Worm (Caenorhabditis elegans) whole organism, young adult: ENCODE measurements around the gene F14D2.8.

Experiments used
- B0261.1 ChIP-seq: sonication (generic microtip); optimal IDR thresholded peaks from 2 replicates; lab custom pipeline; 2016; ENCODE audit warnings: mild to moderate bottlenecking, missing genetic modification characterization, moderate library complexity, missing compliant biosample characterization
- F23B12.7 ChIP-seq: sonication (generic microtip); optimal IDR thresholded peaks from 2 replicates; lab custom pipeline; 2017; ENCODE audit warnings: missing genetic modification characterization, mild to moderate bottlenecking, missing compliant biosample characterization, antibody characterized with exemption, moderate library complexity; ENCODE audit not compliant: insufficient read depth
- F57A8.1 ChIP-seq: fragments of 200-800 bp; sonication (Bioruptor generic); optimal IDR thresholded peaks from 2 replicates; lab custom pipeline; 2018; ENCODE audit warnings: mild to moderate bottlenecking, missing genetic modification characterization, moderate library complexity, missing compliant biosample characterization
- K11D2.4 ChIP-seq: fragments of 200-800 bp; sonication (Bioruptor generic); IDR thresholded peaks from 2 replicates; pipeline ENCODE4 v1.3.6; 2022; ENCODE audit warnings: missing genetic modification reagents, missing genetic modification characterization, missing compliant biosample characterization
- T26A5.8 ChIP-seq: sonication (generic microtip); optimal IDR thresholded peaks from 2 replicates; lab custom pipeline; 2016; ENCODE audit warnings: missing genetic modification characterization, missing compliant biosample characterization
- Y67H2A.10 ChIP-seq: fragments of 200-800 bp; sonication (Bioruptor generic); conservative IDR thresholded peaks from 2 replicates; pipeline ENCODE4 v1.3.6; 2022; ENCODE audit warnings: missing genetic modification reagents, missing genetic modification characterization, missing compliant biosample characterization
- aptf-2 ChIP-seq: fragments of 200-800 bp; sonication (Bioruptor generic); conservative IDR thresholded peaks from 2 replicates; pipeline ENCODE4 v1.3.6; 2022; ENCODE audit warnings: missing genetic modification reagents, missing genetic modification characterization, missing compliant biosample characterization
- aptf-3 ChIP-seq: fragments of 200-800 bp; sonication (Bioruptor generic); IDR thresholded peaks from 2 replicates; pipeline ENCODE4 v1.3.6; 2022; ENCODE audit warnings: missing genetic modification characterization, missing compliant biosample characterization
- ccch-3 ChIP-seq: fragments of 200-800 bp; sonication (Bioruptor generic); optimal IDR thresholded peaks from 2 replicates; lab custom pipeline; 2018; ENCODE audit warnings: mild to moderate bottlenecking, missing genetic modification characterization, missing compliant biosample characterization
- cebp-1 ChIP-seq, 2 experiments: fragments of 200-800 bp in 1 of 2; sonication (Bioruptor generic) in 1 of 2; sonication (generic microtip) in 1 of 2; IDR thresholded peaks in 1 of 2; optimal IDR thresholded peaks in 1 of 2; 2 replicates each; pipeline versions ENCODE4 v1.3.6 to Lab custom; 2017 to 2022; ENCODE audit warnings: missing compliant biosample characterization in 2 of 2, missing genetic modification characterization in 2 of 2, mild to moderate bottlenecking in 1 of 2, missing genetic modification reagents in 1 of 2, moderate library complexity in 1 of 2
- ceh-40 ChIP-seq: fragments of 200-800 bp; sonication (Bioruptor generic); IDR thresholded peaks from 2 replicates; pipeline ENCODE4 v1.3.6; 2022; ENCODE audit warnings: missing genetic modification characterization, missing compliant biosample characterization
- ceh-79 ChIP-seq: sonication (generic microtip); optimal IDR thresholded peaks from 2 replicates; lab custom pipeline; 2017; ENCODE audit warnings: mild to moderate bottlenecking, missing genetic modification characterization, missing compliant biosample characterization
- egrh-3 ChIP-seq: fragments of 200-800 bp; sonication (Bioruptor generic); IDR thresholded peaks from 2 replicates; pipeline ENCODE4 v1.3.6; 2022; ENCODE audit warnings: missing genetic modification reagents, missing genetic modification characterization, missing compliant biosample characterization
- fkh-3 ChIP-seq: sonication (generic microtip); optimal IDR thresholded peaks from 2 replicates; lab custom pipeline; 2016; ENCODE audit warnings: mild to moderate bottlenecking, missing genetic modification characterization, missing compliant biosample characterization
- him-1 ChIP-seq: sonication (generic microtip); optimal IDR thresholded peaks from 2 replicates; lab custom pipeline; 2016; ENCODE audit warnings: missing genotype, missing genetic modification reagents, missing genetic modification characterization, missing compliant biosample characterization
- hmg-1.2 ChIP-seq: fragments of 200-800 bp; sonication (Bioruptor generic); IDR thresholded peaks from 2 replicates; pipeline ENCODE4 v1.3.6; 2022; ENCODE audit warnings: missing genetic modification reagents, missing genetic modification characterization, missing compliant biosample characterization
- hrde-1 ChIP-seq: sonication (generic microtip); optimal IDR thresholded peaks from 2 replicates; lab custom pipeline; 2016; ENCODE audit warnings: missing genetic modification characterization, mild to moderate bottlenecking, missing compliant biosample characterization, moderate library complexity, missing genotype, missing genetic modification reagents, borderline replicate concordance
- let-526 ChIP-seq: fragments of 200-800 bp; sonication (Bioruptor generic); IDR thresholded peaks from 2 replicates; pipeline ENCODE4 v1.3.6; 2022; ENCODE audit warnings: missing genetic modification reagents, missing genetic modification characterization, missing compliant biosample characterization
- lin-26 ChIP-seq: fragments of 200-800 bp; sonication (Bioruptor generic); IDR thresholded peaks from 2 replicates; pipeline ENCODE4 v1.3.6; 2022; ENCODE audit warnings: missing genetic modification reagents, missing genetic modification characterization, missing compliant biosample characterization
- lir-1 ChIP-seq: fragments of 200-800 bp; sonication (Bioruptor generic); conservative IDR thresholded peaks from 2 replicates; pipeline ENCODE4 v1.3.6; 2022; ENCODE audit warnings: missing genetic modification reagents, missing genetic modification characterization, missing compliant biosample characterization
- lsl-1 ChIP-seq: fragments of 200-800 bp; sonication (Bioruptor generic); optimal IDR thresholded peaks from 2 replicates; lab custom pipeline; 2018; ENCODE audit warnings: mild to moderate bottlenecking, missing genetic modification characterization, moderate library complexity, missing compliant biosample characterization
- madf-3 ChIP-seq: fragments of 200-800 bp; sonication (Bioruptor generic); IDR thresholded peaks from 2 replicates; pipeline ENCODE4 v1.3.6; 2022; ENCODE audit warnings: missing genetic modification reagents, missing genetic modification characterization, missing compliant biosample characterization
- madf-8 ChIP-seq: fragments of 200-800 bp; sonication (Bioruptor generic); conservative IDR thresholded peaks from 2 replicates; pipeline ENCODE4 v1.3.6; 2022; ENCODE audit warnings: missing genetic modification reagents, missing genetic modification characterization, missing compliant biosample characterization
- nfyb-1 ChIP-seq: fragments of 200-800 bp; sonication (Bioruptor generic); IDR thresholded peaks from 2 replicates; pipeline ENCODE4 v1.3.6; 2022; ENCODE audit warnings: missing genetic modification reagents, missing genetic modification characterization, missing compliant biosample characterization
- nhr-179 ChIP-seq: sonication (generic microtip); optimal IDR thresholded peaks from 2 replicates; lab custom pipeline; 2016; ENCODE audit warnings: mild to moderate bottlenecking, missing genetic modification characterization, missing compliant biosample characterization
- nhr-27 ChIP-seq: fragments of 200-800 bp; sonication (Bioruptor generic); optimal IDR thresholded peaks from 2 replicates; lab custom pipeline; 2018; ENCODE audit warnings: mild to moderate bottlenecking, missing genetic modification characterization, moderate library complexity, missing compliant biosample characterization
- nhr-80 ChIP-seq: sonication (generic microtip); optimal IDR thresholded peaks from 2 replicates; lab custom pipeline; 2016; ENCODE audit warnings: missing genetic modification characterization, missing compliant biosample characterization
- pbrm-1 ChIP-seq: fragments of 200-800 bp; sonication (Bioruptor generic); IDR thresholded peaks from 2 replicates; pipeline ENCODE4 v1.3.6; 2022; ENCODE audit warnings: missing genetic modification reagents, missing genetic modification characterization, missing compliant biosample characterization
- rpc-1 ChIP-seq, 2 experiments: fragments of 150-350 bp in 1 of 2; sonication (generic microtip) in 1 of 2; optimal IDR thresholded peaks; 2 replicates each; lab custom pipeline; 2014 to 2018; ENCODE audit warnings: missing biosample characterization in 1 of 2, missing genetic modification characterization in 1 of 2, missing genetic modification reagents in 1 of 2, missing genotype in 1 of 2
- sdz-38 ChIP-seq: sonication (generic microtip); optimal IDR thresholded peaks from 2 replicates; lab custom pipeline; 2016; ENCODE audit warnings: missing genotype, missing genetic modification characterization, missing compliant biosample characterization
- sea-2 ChIP-seq: fragments of 200-800 bp; sonication (Bioruptor generic); IDR thresholded peaks from 2 replicates; pipeline ENCODE4 v1.3.6; 2022; ENCODE audit warnings: missing genetic modification characterization, missing compliant biosample characterization
- snpc-4 ChIP-seq, 5 experiments: fragments of 150-350 bp in 1 of 5; sonication (generic microtip) in 4 of 5; optimal IDR thresholded peaks; 2 replicates each; lab custom pipeline; 2014 to 2018; ENCODE audit warnings: missing genetic modification characterization in 5 of 5, missing biosample characterization in 3 of 5, antibody characterized with exemption in 2 of 5, mild to moderate bottlenecking in 2 of 5, missing compliant biosample characterization in 2 of 5, missing genotype in 2 of 5, moderate library complexity in 2 of 5, missing genetic modification reagents in 1 of 5
- tbp1 ChIP-seq: fragments of 200-800 bp; sonication (Bioruptor generic); optimal IDR thresholded peaks from 2 replicates; lab custom pipeline; 2018; ENCODE audit warnings: mild to moderate bottlenecking, missing genetic modification characterization, missing compliant biosample characterization
- tbx-9 ChIP-seq: sonication (generic microtip); optimal IDR thresholded peaks from 2 replicates; lab custom pipeline; 2016; ENCODE audit warnings: borderline replicate concordance, missing genetic modification characterization, inconsistent platforms, missing compliant biosample characterization
- ztf-3 ChIP-seq: fragments of 200-800 bp; sonication (Bioruptor generic); optimal IDR thresholded peaks from 2 replicates; lab custom pipeline; 2018; ENCODE audit warnings: mild to moderate bottlenecking, missing genetic modification characterization, missing compliant biosample characterization

Gene F14D2.8

DNA sequence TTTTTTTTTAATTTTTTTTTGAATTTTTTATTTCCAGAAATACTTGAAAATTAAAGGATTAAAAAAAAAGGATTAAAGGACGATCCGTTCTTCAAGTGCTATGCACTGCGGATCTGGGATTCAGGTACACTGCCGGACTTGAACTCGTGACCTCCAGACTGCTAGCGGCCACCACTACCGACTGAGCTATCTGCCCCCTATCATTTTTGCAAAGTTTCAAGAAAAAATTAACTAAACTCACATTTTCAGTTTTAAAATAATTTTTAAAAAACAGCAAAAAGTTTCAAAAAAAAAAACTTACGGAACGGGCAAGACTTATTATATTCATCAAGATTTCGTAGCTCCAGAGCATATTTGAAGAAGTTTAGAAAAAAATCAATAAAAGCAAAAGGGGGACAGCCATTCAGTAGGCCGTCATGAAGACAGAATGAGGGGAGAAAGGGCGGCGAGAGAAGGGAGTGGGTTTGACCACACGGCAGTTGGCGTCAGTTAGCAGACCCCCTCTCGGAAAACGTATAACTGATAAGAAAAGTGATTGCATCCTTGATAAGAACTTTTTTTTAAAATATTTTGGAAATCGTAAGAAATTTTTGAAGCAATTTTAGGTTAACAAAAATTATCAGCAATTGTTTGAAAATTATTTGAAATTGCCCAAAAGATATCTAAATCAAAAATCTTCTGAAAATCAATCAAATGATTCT, 38.6 kb downstream of the F14D2.8 start:
- no peak for TF ChIP-seq F57A8.1
- TF ChIP-seq tbp1 (GFP tag; lab: Kevin White, UChicago): peak; percentile 65
- TF ChIP-seq sdz-38: no peak
- TF ChIP-seq nhr-80 (tag; lab: Kevin White, UChicago): peak; percentile 41
- TF ChIP-seq aptf-2 (GFP tag; lab: Robert Waterston, UW): no peak
- peak; percentile 31 for TF ChIP-seq rpc-1 (optimal IDR thresholded peaks at IDR 0.05; lab: Kevin White, UChicago)
- TF ChIP-seq rpc-1 (tag; optimal IDR thresholded peaks at IDR 0.05; lab: Kevin White, UChicago): peak; percentile 73
- TF ChIP-seq aptf-3 (GFP tag; lab: Robert Waterston, UW): no peak
- TF ChIP-seq B0261.1 (tag; lab: Kevin White, UChicago): peak; percentile 19
- no peak for TF ChIP-seq fkh-3 (tag; lab: Kevin White, UChicago)
- no peak for TF ChIP-seq lir-1 (GFP tag; lab: Robert Waterston, UW)
- TF ChIP-seq him-1 (tag; lab: Kevin White, UChicago): peak; percentile 4
- TF ChIP-seq, all 124 proteins: peak for 5

DNA sequence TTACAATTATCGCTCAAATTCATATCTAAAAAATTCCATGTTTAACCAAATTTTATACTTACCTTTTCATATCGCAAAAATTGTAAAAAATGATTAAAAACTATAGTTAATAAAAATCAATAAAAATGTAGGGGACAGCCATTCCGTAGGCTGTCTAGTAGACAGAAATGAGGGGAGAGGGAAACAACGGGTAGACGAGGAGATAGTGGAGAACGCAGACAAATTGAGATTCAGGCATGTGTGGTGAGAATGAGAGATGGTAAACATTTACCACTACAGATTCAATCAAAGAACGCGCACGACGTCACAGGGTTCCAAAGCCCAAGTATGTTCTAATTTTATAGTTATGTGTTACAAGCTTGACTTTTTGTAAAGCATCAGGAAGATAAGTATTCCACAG, 46.1 kb downstream of the F14D2.8 start:
- 0 out of 2 replicates have a peak, but pooled peaks have one; percentile 33 for TF ChIP-seq nfyb-1 (GFP tag; lab: Robert Waterston, UW)
- peak; percentile 47 for TF ChIP-seq nhr-80 (tag; lab: Kevin White, UChicago)
- TF ChIP-seq F23B12.7 (tag; lab: Kevin White, UChicago): peak; percentile 53
- TF ChIP-seq cebp-1 (GFP tag; IDR thresholded peaks at IDR 0.05; lab: Robert Waterston, UW): no peak
- TF ChIP-seq cebp-1 (tag; optimal IDR thresholded peaks at IDR 0.05; lab: Kevin White, UChicago): peak; percentile 42
- TF ChIP-seq lsl-1: no peak
- no peak for TF ChIP-seq nhr-179 (tag; lab: Kevin White, UChicago)
- no peak for TF ChIP-seq snpc-4 (GFP tag; optimal IDR thresholded peaks at IDR 0.05; lab: Kevin White, UChicago)
- no peak for TF ChIP-seq snpc-4 (tag; optimal IDR thresholded peaks at IDR 0.05; lab: Kevin White, UChicago)
- TF ChIP-seq hmg-1.2 (GFP tag; lab: Robert Waterston, UW): 0 out of 2 replicates have a peak, but pooled peaks have one; percentile 19
- no peak for TF ChIP-seq egrh-3 (GFP tag; lab: Robert Waterston, UW)
- 0 out of 2 replicates have a peak, but pooled peaks have one; percentile 35 for TF ChIP-seq pbrm-1 (GFP tag; lab: Robert Waterston, UW)

DNA sequence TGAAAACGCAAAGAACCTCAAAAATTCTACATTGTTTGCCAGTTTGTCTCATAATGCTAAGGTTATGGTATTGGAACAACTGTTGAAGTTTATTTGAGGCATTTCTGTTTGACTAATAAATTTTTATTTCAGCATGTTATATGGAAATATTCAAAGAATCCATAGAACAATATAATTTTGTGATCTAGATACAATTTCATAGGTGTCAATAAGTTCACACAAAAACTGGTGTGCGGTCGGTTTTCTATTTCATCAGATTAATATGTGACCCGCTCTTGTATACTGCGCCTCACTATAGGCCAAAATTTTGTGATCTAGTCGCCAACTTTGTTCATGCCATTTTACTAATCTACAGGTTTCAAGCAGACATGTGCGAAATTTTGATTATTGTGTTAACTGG, 50.2 kb downstream of the F14D2.8 start, which contains the start of gene btb-22:
Gene btb-22 (plus strand): TSS at position 301 of the 400 bp plus-strand sequence.
- TF ChIP-seq T26A5.8 (no peak), ceh-79 (tag; lab: Kevin White, UChicago) (no peak), madf-3 (no peak), K11D2.4 (no peak), nhr-179 (tag; lab: Kevin White, UChicago) (no peak), sea-2 (no peak), fkh-3 (tag; lab: Kevin White, UChicago) (no peak), madf-8 (GFP tag; lab: Robert Waterston, UW) (no peak), let-526 (no peak), lin-26 (no peak), ztf-3 (GFP tag; lab: Kevin White, UChicago) (no peak), hrde-1 (tag; lab: Kevin White, UChicago) (no peak), ccch-3 (GFP tag; lab: Kevin White, UChicago) (no peak)

DNA sequence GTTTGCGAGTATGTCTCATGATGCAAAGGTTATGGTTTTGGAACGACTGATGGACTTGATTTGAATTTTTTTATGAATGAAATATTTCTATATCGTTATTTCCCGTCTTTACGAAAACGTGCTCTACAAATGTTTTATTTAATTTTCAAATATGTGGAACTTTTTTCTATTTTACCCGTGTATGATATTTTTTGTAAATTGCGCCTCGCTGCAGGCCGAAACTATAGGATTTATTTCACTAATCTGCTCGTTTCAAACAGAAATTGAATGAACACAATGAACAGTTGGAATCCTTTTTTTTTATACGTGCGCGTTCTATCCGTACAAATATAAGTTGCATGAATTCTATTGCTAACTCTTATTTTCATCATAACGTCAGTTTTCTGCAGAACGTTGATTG, 51.8 kb downstream of the F14D2.8 start, which contains the start of gene btb-18:
Gene btb-18 (plus strand): TSS at position 301 of the 400 bp plus-strand sequence.
- TF ChIP-seq ceh-40 (GFP tag; lab: Robert Waterston, UW): no peak
- no peak for TF ChIP-seq tbx-9 (tag; lab: Kevin White, UChicago)
- TF ChIP-seq nhr-27 (tag; lab: Kevin White, UChicago): no peak
- no peak for TF ChIP-seq Y67H2A.10 (GFP tag; lab: Robert Waterston, UW)
- TF ChIP-seq let-526: no peak
